Fruit fly (Drosophila melanogaster) whole organism, wandering third instar larva: ENCODE data around the gene CG5390.

Experiments used
- Abd-B ChIP-seq: fragments of >200 bp; optimal IDR thresholded peaks from 2 replicates; lab custom pipeline; 2017; ENCODE audit warnings: missing biosample characterization, missing genetic modification characterization
- CG32264 ChIP-seq: fragments of 200-800 bp; sonication (Bioruptor generic); optimal IDR thresholded peaks from 2 replicates; lab custom pipeline; 2016; ENCODE audit warnings: missing biosample characterization, missing genetic modification characterization
- CG9705 ChIP-seq: fragments of 200-800 bp; sonication (Bioruptor generic); optimal IDR thresholded peaks from 2 replicates; lab custom pipeline; 2018; ENCODE audit warnings: missing biosample characterization, mild to moderate bottlenecking, missing genetic modification characterization
- CrebA ChIP-seq: fragments of 200-800 bp; sonication (Bioruptor generic); optimal IDR thresholded peaks from 2 replicates; lab custom pipeline; 2016; ENCODE audit warnings: missing biosample characterization, mild to moderate bottlenecking, missing genetic modification characterization, borderline replicate concordance
- Dfd ChIP-seq: fragments of >200 bp; optimal IDR thresholded peaks from 2 replicates; lab custom pipeline; 2017; ENCODE audit warnings: missing biosample characterization, missing genetic modification characterization
- Dif ChIP-seq: fragments of 200-275, 200-300 bp; sonication (Bioruptor generic); optimal IDR thresholded peaks from 2 replicates; lab custom pipeline; 2018; ENCODE audit warnings: missing biosample characterization, missing genetic modification characterization; ENCODE audit not compliant: partially characterized antibody
- GATAd ChIP-seq: sonication (Bioruptor generic); optimal IDR thresholded peaks from 2 replicates; lab custom pipeline; 2016; ENCODE audit warnings: missing biosample characterization, missing genetic modification characterization
- HLH106 ChIP-seq: fragments of 200-800 bp; optimal IDR thresholded peaks from 3 replicates; lab custom pipeline; 2019; ENCODE audit warnings: missing biosample characterization, mild to moderate bottlenecking, missing genetic modification characterization, moderate library complexity
- Hnf4 ChIP-seq: fragments of 200-800 bp; sonication (Bioruptor generic); optimal IDR thresholded peaks from 2 replicates; lab custom pipeline; 2016; ENCODE audit warnings: missing biosample characterization, mild to moderate bottlenecking, missing genetic modification characterization
- Hr78 ChIP-seq: fragments of >200 bp; optimal IDR thresholded peaks from 2 replicates; lab custom pipeline; 2017; ENCODE audit warnings: missing biosample characterization, missing genetic modification characterization
- Hr83 ChIP-seq: fragments of 200-300 bp; sonication (Bioruptor generic); optimal IDR thresholded peaks from 2 replicates; lab custom pipeline; 2016; ENCODE audit warnings: missing biosample characterization, mild to moderate bottlenecking, missing genetic modification characterization, moderate library complexity; ENCODE audit not compliant: poor library complexity, severe bottlenecking
- Jra ChIP-seq: sonication (Bioruptor generic); optimal IDR thresholded peaks from 2 replicates; lab custom pipeline; 2016; ENCODE audit warnings: missing biosample characterization, missing genetic modification characterization
- Mio ChIP-seq: sonication (Bioruptor generic); optimal IDR thresholded peaks from 2 replicates; lab custom pipeline; 2016; ENCODE audit warnings: missing biosample characterization, missing genetic modification characterization
- Myc ChIP-seq: fragments of >200 bp; optimal IDR thresholded peaks from 2 replicates; lab custom pipeline; 2017
- N ChIP-seq: fragments of >200 bp; optimal IDR thresholded peaks from 2 replicates; lab custom pipeline; 2018; ENCODE audit warnings: missing biosample characterization, missing external identifiers, missing genetic modification characterization
- OdsH ChIP-seq: fragments of 200-800 bp; sonication (Bioruptor generic); optimal IDR thresholded peaks from 2 replicates; lab custom pipeline; 2016; ENCODE audit warnings: missing biosample characterization, mild to moderate bottlenecking, missing genetic modification characterization
- Rel ChIP-seq, 2 experiments: fragments of 200-800 bp; sonication (Bioruptor generic) in 1 of 2; optimal IDR thresholded peaks; 2 replicates in 1 of 2; 3 replicates in 1 of 2; lab custom pipeline; 2016 to 2019; ENCODE audit warnings: mild to moderate bottlenecking in 2 of 2, missing biosample characterization in 2 of 2, missing genetic modification characterization in 2 of 2, moderate library complexity in 1 of 2
- Sp1 ChIP-seq: fragments of 200-800 bp; sonication (Bioruptor generic); optimal IDR thresholded peaks from 3 replicates; lab custom pipeline; 2019; ENCODE audit warnings: missing biosample characterization, mild to moderate bottlenecking, missing genetic modification characterization, moderate library complexity
- Vsx2 ChIP-seq: fragments of 200-300, 225-300 bp; sonication (Bioruptor generic); optimal IDR thresholded peaks from 2 replicates; lab custom pipeline; 2018; ENCODE audit warnings: missing biosample characterization, missing genetic modification characterization; ENCODE audit not compliant: partially characterized antibody
- br ChIP-seq: fragments of 200-800 bp; sonication (Bioruptor generic); optimal IDR thresholded peaks from 2 replicates; lab custom pipeline; 2016; ENCODE audit warnings: missing biosample characterization, missing genetic modification characterization
- brk ChIP-seq: fragments of 200-800 bp; sonication (Bioruptor generic); optimal IDR thresholded peaks from 2 replicates; lab custom pipeline; 2016; ENCODE audit warnings: missing biosample characterization, mild to moderate bottlenecking, missing genetic modification characterization
- dl ChIP-seq, 2 experiments: fragments of 175-275, 200-275 bp in 1 of 2; fragments of 200-275 bp in 1 of 2; sonication (Bioruptor generic); optimal IDR thresholded peaks; lab custom pipeline; 2018; ENCODE audit warnings: mild to moderate bottlenecking in 2 of 2, missing biosample characterization in 2 of 2, missing genetic modification characterization in 2 of 2, moderate library complexity in 2 of 2; ENCODE audit not compliant: partially characterized antibody in 2 of 2, insufficient read depth in 1 of 2
- dmrt93B ChIP-seq: fragments of 200-800 bp; sonication (Bioruptor generic); optimal IDR thresholded peaks from 2 replicates; lab custom pipeline; 2018; ENCODE audit warnings: missing biosample characterization, mild to moderate bottlenecking, missing genetic modification characterization
- dsf ChIP-seq: sonication (Bioruptor generic); optimal IDR thresholded peaks from 2 replicates; lab custom pipeline; 2016; ENCODE audit warnings: missing biosample characterization, missing genetic modification characterization, borderline replicate concordance
- ey ChIP-seq: fragments of 200-800 bp; sonication (Bioruptor generic); optimal IDR thresholded peaks from 2 replicates; lab custom pipeline; 2016; ENCODE audit warnings: missing biosample characterization, missing genetic modification characterization
- foxo ChIP-seq, 2 experiments: fragments of 200-800 bp; sonication (Bioruptor generic); optimal IDR thresholded peaks; 2 replicates in 1 of 2; 3 replicates in 1 of 2; lab custom pipeline; 2016 to 2017; ENCODE audit warnings: missing biosample characterization in 2 of 2, missing genetic modification characterization in 2 of 2
- fru ChIP-seq: fragments of 200-800 bp; sonication (Bioruptor generic); optimal IDR thresholded peaks from 3 replicates; lab custom pipeline; 2016; ENCODE audit warnings: missing biosample characterization, mild to moderate bottlenecking, missing genetic modification characterization
- h ChIP-seq: fragments of 200-800 bp; sonication (Bioruptor generic); optimal IDR thresholded peaks from 3 replicates; lab custom pipeline; 2016; ENCODE audit warnings: missing biosample characterization, mild to moderate bottlenecking, missing genetic modification characterization
- jim ChIP-seq: fragments of 175-275, 200-325 bp; sonication (Bioruptor generic); optimal IDR thresholded peaks from 2 replicates; lab custom pipeline; 2016; ENCODE audit warnings: missing biosample characterization, mild to moderate bottlenecking, missing genetic modification characterization
- lola ChIP-seq: fragments of >200 bp; optimal IDR thresholded peaks from 2 replicates; lab custom pipeline; 2017; ENCODE audit warnings: missing biosample characterization, missing genetic modification characterization
- pan ChIP-seq: fragments of >200 bp; optimal IDR thresholded peaks from 2 replicates; lab custom pipeline; 2017
- psq ChIP-seq: fragments of 200-800 bp; sonication (Bioruptor generic); optimal IDR thresholded peaks from 3 replicates; lab custom pipeline; 2017; ENCODE audit warnings: missing biosample characterization, mild to moderate bottlenecking, missing genetic modification characterization, moderate library complexity
- rgr ChIP-seq: fragments of 200-800 bp; sonication (Bioruptor generic); optimal IDR thresholded peaks from 3 replicates; lab custom pipeline; 2016; ENCODE audit warnings: missing biosample characterization, mild to moderate bottlenecking, missing genetic modification characterization
- sage ChIP-seq: fragments of 200-800 bp; sonication (Bioruptor generic); optimal IDR thresholded peaks from 2 replicates; lab custom pipeline; 2016; ENCODE audit warnings: missing biosample characterization, mild to moderate bottlenecking, missing genetic modification characterization
- sv ChIP-seq: fragments of 200-800 bp; sonication (Bioruptor generic); optimal IDR thresholded peaks from 3 replicates; lab custom pipeline; 2016; ENCODE audit warnings: missing biosample characterization, missing genetic modification characterization
- tai ChIP-seq: sonication (Bioruptor generic); optimal IDR thresholded peaks from 2 replicates; lab custom pipeline; 2016; ENCODE audit warnings: missing biosample characterization, missing genetic modification characterization
- usp ChIP-seq: fragments of >200 bp; optimal IDR thresholded peaks from 2 replicates; lab custom pipeline; 2017; ENCODE audit warnings: missing biosample characterization, missing genetic modification characterization
- woc ChIP-seq: sonication (Bioruptor generic); optimal IDR thresholded peaks from 2 replicates; lab custom pipeline; 2016; ENCODE audit warnings: missing biosample characterization, mild to moderate bottlenecking, missing genetic modification characterization

The CG5390 gene

DNA sequence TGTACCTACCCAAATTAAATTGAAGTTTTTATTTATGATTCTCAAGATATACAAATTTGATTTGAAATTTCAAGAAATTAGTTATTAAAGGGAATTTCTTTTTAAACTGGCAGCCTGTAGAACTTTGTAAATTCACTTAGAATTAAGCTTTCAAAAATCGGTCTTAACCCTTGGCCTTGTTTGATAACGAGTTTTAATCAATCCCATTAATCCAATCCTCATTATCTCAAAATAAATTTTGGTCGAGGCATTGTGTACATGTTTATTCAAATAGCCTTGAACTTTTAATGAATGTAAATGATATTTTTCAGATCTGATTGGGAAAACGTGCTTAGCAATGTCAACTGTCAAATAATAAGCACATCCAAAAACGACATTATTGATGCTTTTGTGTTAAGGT is 33.4 kb upstream of the CG5390 start:
- no peak for TF ChIP-seq Jra (GFP tag; lab: Kevin White, UChicago)
- no peak for TF ChIP-seq pan (lab: Kevin White, UChicago)
- TF ChIP-seq br (GFP tag; lab: Kevin White, UChicago): no peak
- no peak for TF ChIP-seq Hr78 (GFP tag; lab: Kevin White, UChicago)
- no peak for TF ChIP-seq sage (GFP tag; lab: Kevin White, UChicago)
- no peak for TF ChIP-seq Dfd
- no peak for TF ChIP-seq CrebA (GFP tag; lab: Kevin White, UChicago)
- no peak for TF ChIP-seq dmrt93B (GFP tag; lab: Kevin White, UChicago)
- TF ChIP-seq usp (GFP tag; lab: Kevin White, UChicago): no peak
- TF ChIP-seq Rel (GFP tag; optimal IDR thresholded peaks at IDR 0.05; lab: Kevin White, UChicago): no peak
- TF ChIP-seq Rel (tag; optimal IDR thresholded peaks at IDR 0.05; lab: Kevin White, UChicago): no peak
- no peak for TF ChIP-seq Mio (GFP tag; lab: Kevin White, UChicago)
- no peak for TF ChIP-seq h
- no peak for TF ChIP-seq N (GFP tag; lab: Kevin White, UChicago)
- no peak for TF ChIP-seq dl (GFP tag; optimal IDR thresholded peaks at IDR 0.05; lab: Kevin White, UChicago; ENCODE audit: insufficient read depth in 1 of 2, partially characterized antibody in 2 of 2)
- TF ChIP-seq lola: no peak

DNA sequence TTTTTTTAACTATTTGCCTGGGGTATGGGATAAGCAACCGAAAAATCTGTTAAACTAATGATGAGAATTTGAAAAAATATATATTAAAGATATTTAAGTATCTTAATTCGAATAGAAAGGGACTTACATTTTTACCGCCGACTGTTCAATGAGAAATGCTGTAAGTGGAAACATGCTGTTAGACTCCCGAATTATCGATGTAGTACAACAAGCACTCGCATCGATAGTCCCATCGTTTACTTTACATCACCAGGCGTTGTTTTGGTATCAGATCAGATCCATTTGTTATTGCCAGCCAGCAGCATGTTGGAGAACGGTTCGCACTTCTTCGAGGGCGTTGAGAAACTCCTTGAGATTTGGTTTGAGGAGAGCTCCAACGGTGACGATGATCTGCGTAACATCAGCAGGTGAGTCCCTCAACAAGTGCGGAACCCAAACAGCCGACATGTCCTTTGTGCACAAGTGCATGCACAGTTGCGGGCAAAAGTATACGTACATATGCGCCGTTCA is 32.9 kb upstream of the CG5390 start, which contains the start of gene SamDC:
SamDC (plus strand) TSS at position 246 of the 510 bp plus-strand sequence.
- TF ChIP-seq Hr83 (GFP tag; lab: Kevin White, UChicago): peak; percentile 71
- peak; percentile 20 for TF ChIP-seq HLH106 (tag; lab: Kevin White, UChicago)
- TF ChIP-seq Mio (GFP tag; lab: Kevin White, UChicago): no peak
- TF ChIP-seq usp (GFP tag; lab: Kevin White, UChicago): no peak
- TF ChIP-seq CG9705 (GFP tag; lab: Kevin White, UChicago): no peak
- peak; percentile 76 for TF ChIP-seq woc (GFP tag; lab: Kevin White, UChicago)
- TF ChIP-seq CG32264 (GFP tag; lab: Kevin White, UChicago): no peak
- peak; percentile 19 for TF ChIP-seq Sp1 (GFP tag; lab: Kevin White, UChicago)
- TF ChIP-seq sage (GFP tag; lab: Kevin White, UChicago): peak; percentile 30
- no peak for TF ChIP-seq psq
- TF ChIP-seq br (GFP tag; lab: Kevin White, UChicago): no peak
- TF ChIP-seq rgr (GFP tag; lab: Kevin White, UChicago): peak; percentile 48
- peak; percentile 97 for TF ChIP-seq N (GFP tag; lab: Kevin White, UChicago)
- TF ChIP-seq Abd-B: no peak
- no peak for TF ChIP-seq Dfd
- TF ChIP-seq Jra (GFP tag; lab: Kevin White, UChicago): no peak
- no peak for TF ChIP-seq jim (GFP tag; lab: Kevin White, UChicago)
- TF ChIP-seq OdsH (GFP tag; lab: Kevin White, UChicago): peak; percentile 24
- no peak for TF ChIP-seq CrebA (GFP tag; lab: Kevin White, UChicago)
- TF ChIP-seq fru: no peak
- no peak for TF ChIP-seq Vsx2 (GFP tag; lab: Kevin White, UChicago)
- TF ChIP-seq lola: no peak
- peak; percentile 46 for TF ChIP-seq h
- no peak for TF ChIP-seq tai (GFP tag; lab: Kevin White, UChicago)
- TF ChIP-seq dl (GFP tag; optimal IDR thresholded peaks at IDR 0.05; lab: Kevin White, UChicago; ENCODE audit: insufficient read depth in 1 of 2, partially characterized antibody in 2 of 2): no peak
- no peak for TF ChIP-seq GATAd (GFP tag; lab: Kevin White, UChicago)
- no peak for TF ChIP-seq Dif
- no peak for TF ChIP-seq dmrt93B (GFP tag; lab: Kevin White, UChicago)
- peak; percentile 78 for TF ChIP-seq Hr78 (GFP tag; lab: Kevin White, UChicago)
- no peak for TF ChIP-seq Myc (lab: Kevin White, UChicago)
- peak in 1 of 2 experiments; percentile 57 for TF ChIP-seq foxo (GFP tag; optimal IDR thresholded peaks at IDR 0.05; lab: Kevin White, UChicago)
- no peak for TF ChIP-seq dsf (GFP tag; lab: Kevin White, UChicago)
- TF ChIP-seq sv (GFP tag; lab: Kevin White, UChicago): peak; percentile 4
- TF ChIP-seq Hnf4 (GFP tag; lab: Kevin White, UChicago): peak; percentile 28
- TF ChIP-seq pan (lab: Kevin White, UChicago): no peak
- TF ChIP-seq brk (GFP tag; lab: Kevin White, UChicago): no peak
- TF ChIP-seq ey (GFP tag; lab: Kevin White, UChicago): no peak
- TF ChIP-seq Rel (GFP tag; optimal IDR thresholded peaks at IDR 0.05; lab: Kevin White, UChicago): no peak
- peak; percentile 19 for TF ChIP-seq Rel (tag; optimal IDR thresholded peaks at IDR 0.05; lab: Kevin White, UChicago)
